Fruit fly (Drosophila melanogaster) whole organism, embryonic: ENCODE results near the gene Torsin.
A peak's percentile ranks its signal among the peaks of the same experiment; 100 is the strongest.

Source experiments
- CG10366 ChIP-seq: fragments of 200-800 bp; sonication (Bioruptor generic); IDR thresholded peaks from 2 replicates; pipeline ENCODE4 v1.3.6; 2022; ENCODE audit warnings: missing biosample characterization, missing genetic modification characterization
- CG10565 ChIP-seq: fragments of 200-800 bp; sonication (Bioruptor generic); optimal IDR thresholded peaks from 3 replicates; lab custom pipeline; 2016; ENCODE audit warnings: missing biosample characterization, mild to moderate bottlenecking, missing genetic modification characterization
- CG11247 ChIP-seq: fragments of 200-800 bp; sonication (Bioruptor generic); IDR thresholded peaks from 2 replicates; pipeline ENCODE4 v1.3.6; 2022; ENCODE audit warnings: missing biosample characterization, missing genetic modification characterization
- CG12071 ChIP-seq: fragments of 200-800 bp; sonication (Bioruptor generic); optimal IDR thresholded peaks from 3 replicates; lab custom pipeline; 2018; ENCODE audit warnings: missing biosample characterization, mild to moderate bottlenecking, missing genetic modification characterization
- CG1233 ChIP-seq: fragments of 200-800 bp; sonication (Bioruptor generic); optimal IDR thresholded peaks from 4 replicates; lab custom pipeline; 2018; ENCODE audit warnings: missing biosample characterization, mild to moderate bottlenecking, missing genetic modification characterization
- CG12659 ChIP-seq: fragments of 200-800 bp; sonication (Bioruptor generic); optimal IDR thresholded peaks from 3 replicates; lab custom pipeline; 2017; ENCODE audit warnings: mild to moderate bottlenecking, missing biosample characterization, missing genetic modification reagents, missing genetic modification characterization
- CG16813 ChIP-seq: fragments of 200-800 bp; sonication (Bioruptor generic); IDR thresholded peaks from 3 replicates; pipeline ENCODE4 v1.3.6; 2022; ENCODE audit warnings: missing biosample characterization, missing genetic modification characterization; ENCODE audit not compliant: partially characterized antibody
- CG17912 ChIP-seq: fragments of 200-800 bp; sonication (Bioruptor generic); optimal IDR thresholded peaks from 2 replicates; lab custom pipeline; 2018; ENCODE audit warnings: missing biosample characterization, mild to moderate bottlenecking, missing genetic modification characterization
- CG1792 ChIP-seq: fragments of 200-800 bp; sonication (Bioruptor generic); optimal IDR thresholded peaks from 2 replicates; lab custom pipeline; 2016; ENCODE audit warnings: missing biosample characterization, missing genetic modification characterization
- CG31365 ChIP-seq: fragments of 200-800 bp; sonication (Bioruptor generic); optimal IDR thresholded peaks from 2 replicates; lab custom pipeline; 2018; ENCODE audit warnings: missing biosample characterization, mild to moderate bottlenecking, missing genetic modification characterization
- CG4360 ChIP-seq: fragments of 200-800 bp; sonication (Bioruptor generic); IDR thresholded peaks from 2 replicates; pipeline ENCODE4 v1.3.6; 2022; ENCODE audit warnings: missing biosample characterization, missing genetic modification characterization
- CG4730 ChIP-seq: fragments of 200-800 bp; sonication (Bioruptor generic); IDR thresholded peaks from 2 replicates; pipeline ENCODE4 v1.3.6; 2022; ENCODE audit warnings: missing biosample characterization, missing genetic modification characterization
- CG6175 ChIP-seq: fragments of 200-800 bp; sonication (Bioruptor generic); IDR thresholded peaks from 3 replicates; pipeline ENCODE4 v1.3.6; 2022; ENCODE audit warnings: missing biosample characterization, missing genetic modification characterization
- CG8281 ChIP-seq: fragments of 200-800 bp; sonication (Bioruptor generic); optimal IDR thresholded peaks from 2 replicates; lab custom pipeline; 2018; ENCODE audit warnings: missing biosample characterization, mild to moderate bottlenecking, missing genetic modification characterization, moderate library complexity
- Chrac-16 ChIP-seq: fragments of 200-800 bp; sonication (Bioruptor generic); optimal IDR thresholded peaks from 3 replicates; lab custom pipeline; 2016; ENCODE audit warnings: missing biosample characterization, missing genetic modification characterization
- D19A ChIP-seq: fragments of 200-800 bp; optimal IDR thresholded peaks from 3 replicates; lab custom pipeline; 2019; ENCODE audit warnings: missing biosample characterization, mild to moderate bottlenecking, missing genetic modification characterization, moderate library complexity
- Deaf1 ChIP-seq: fragments of 200-800 bp; optimal IDR thresholded peaks from 3 replicates; lab custom pipeline; 2019; ENCODE audit warnings: missing biosample characterization, mild to moderate bottlenecking, missing genetic modification characterization, moderate library complexity
- HLH4C ChIP-seq: fragments of 200-800 bp; sonication (Bioruptor generic); IDR thresholded peaks from 3 replicates; pipeline ENCODE4 v1.3.6; 2022; ENCODE audit warnings: missing biosample characterization, missing genetic modification characterization; ENCODE audit not compliant: partially characterized antibody
- HmgD ChIP-seq: fragments of 200-800 bp; sonication (Bioruptor generic); optimal IDR thresholded peaks from 3 replicates; lab custom pipeline; 2016; ENCODE audit warnings: missing biosample characterization, missing genetic modification characterization
- Kr ChIP-seq: fragments of 200-800 bp; sonication (Bioruptor generic); optimal IDR thresholded peaks from 2 replicates; lab custom pipeline; 2017; ENCODE audit warnings: missing biosample characterization, mild to moderate bottlenecking, missing genetic modification characterization
- NK7.1 ChIP-seq: fragments of 200-800 bp; sonication (Bioruptor generic); optimal IDR thresholded peaks from 3 replicates; lab custom pipeline; 2016; ENCODE audit warnings: missing biosample characterization, missing genetic modification characterization
- Optix ChIP-seq: fragments of 200-800 bp; sonication (Bioruptor generic); IDR thresholded peaks from 3 replicates; pipeline ENCODE4 v1.3.6; 2022; ENCODE audit warnings: missing biosample characterization, missing genetic modification characterization
- Rx ChIP-seq: fragments of 200-800 bp; sonication (Bioruptor generic); IDR thresholded peaks from 2 replicates; pipeline ENCODE4 v1.3.6; 2022; ENCODE audit warnings: missing biosample characterization, missing genetic modification characterization
- Xbp1 ChIP-seq: fragments of 200-800 bp; sonication (Bioruptor generic); optimal IDR thresholded peaks from 3 replicates; lab custom pipeline; 2016; ENCODE audit warnings: missing biosample characterization, mild to moderate bottlenecking, missing genetic modification characterization
- bab2 ChIP-seq: fragments of 200-800 bp; sonication (Bioruptor generic); optimal IDR thresholded peaks from 2 replicates; lab custom pipeline; 2016; ENCODE audit warnings: missing biosample characterization, missing genetic modification characterization
- br ChIP-seq: fragments of >200 bp; optimal IDR thresholded peaks from 2 replicates; lab custom pipeline; 2017
- cas ChIP-seq: fragments of 200-800 bp; sonication (Bioruptor generic); IDR thresholded peaks from 2 replicates; pipeline ENCODE4 v1.3.6; 2022; ENCODE audit warnings: missing biosample characterization, missing genetic modification characterization
- caup ChIP-seq: fragments of 200-800 bp; sonication (Bioruptor generic); optimal IDR thresholded peaks from 3 replicates; lab custom pipeline; 2017; ENCODE audit warnings: missing biosample characterization, mild to moderate bottlenecking, missing genetic modification characterization, moderate library complexity; ENCODE audit not compliant: severe bottlenecking
- chm ChIP-seq: fragments of 200-800 bp; sonication (Bioruptor generic); IDR thresholded peaks from 2 replicates; pipeline ENCODE4 v1.3.6; 2022; ENCODE audit warnings: missing biosample characterization, missing genetic modification characterization
- fd96Cb ChIP-seq: fragments of 200-800 bp; sonication (Bioruptor generic); optimal IDR thresholded peaks from 2 replicates; lab custom pipeline; 2018; ENCODE audit warnings: missing biosample characterization, mild to moderate bottlenecking, missing genetic modification characterization, moderate library complexity
- gro ChIP-seq: fragments of 200-800 bp; sonication (Bioruptor generic); optimal IDR thresholded peaks from 2 replicates; lab custom pipeline; 2016; ENCODE audit warnings: missing biosample characterization, missing genetic modification characterization
- gsb-n ChIP-seq: fragments of 200-800 bp; sonication (Bioruptor generic); optimal IDR thresholded peaks from 3 replicates; lab custom pipeline; 2018; ENCODE audit warnings: missing biosample characterization, mild to moderate bottlenecking, missing genetic modification characterization
- kay ChIP-seq: fragments of 200-800 bp; sonication (Bioruptor generic); optimal IDR thresholded peaks from 2 replicates; lab custom pipeline; 2016; ENCODE audit warnings: missing biosample characterization, missing genetic modification characterization
- mld ChIP-seq: fragments of 200-800 bp; sonication (Bioruptor generic); IDR thresholded peaks from 3 replicates; pipeline ENCODE4 v1.3.6; 2022; ENCODE audit warnings: missing biosample characterization, missing genetic modification characterization; ENCODE audit not compliant: partially characterized antibody
- pita ChIP-seq: fragments of 200-800 bp; sonication (Bioruptor generic); optimal IDR thresholded peaks from 2 replicates; lab custom pipeline; 2017; ENCODE audit warnings: missing biosample characterization, mild to moderate bottlenecking, missing genetic modification characterization
- salm ChIP-seq: fragments of 200-800 bp; sonication (Bioruptor generic); optimal IDR thresholded peaks from 2 replicates; lab custom pipeline; 2018; ENCODE audit warnings: missing biosample characterization, mild to moderate bottlenecking, missing genetic modification characterization
- so ChIP-seq: fragments of 200-800 bp; sonication (Bioruptor generic); IDR thresholded peaks from 3 replicates; pipeline ENCODE4 v1.3.6; 2022; ENCODE audit warnings: missing biosample characterization, missing genetic modification characterization
- tgo ChIP-seq: fragments of 200-800 bp; sonication (Bioruptor generic); IDR thresholded peaks from 3 replicates; pipeline ENCODE4 v1.3.6; 2022; ENCODE audit warnings: missing biosample characterization, missing genetic modification characterization
- trem ChIP-seq: fragments of 200-800 bp; optimal IDR thresholded peaks from 3 replicates; lab custom pipeline; 2019; ENCODE audit warnings: missing biosample characterization, mild to moderate bottlenecking, missing genetic modification characterization, moderate library complexity
- tx ChIP-seq: fragments of 200-800 bp; sonication (Bioruptor generic); optimal IDR thresholded peaks from 2 replicates; lab custom pipeline; 2016; ENCODE audit warnings: missing biosample characterization, missing genetic modification characterization
- wdn ChIP-seq: fragments of 200-800 bp; sonication (Bioruptor generic); IDR thresholded peaks from 2 replicates; pipeline ENCODE4 v1.3.6; 2022; ENCODE audit warnings: missing biosample characterization, missing genetic modification characterization

Gene Torsin

dm6 chrX:4679813-4680381 lies 30.1 kb upstream of the Torsin start (continued):
- TF ChIP-seq CG8281: no peak
- TF ChIP-seq HmgD (GFP tag; lab: Kevin White, UChicago): no peak
- TF ChIP-seq HLH4C (GFP tag; lab: Robert Waterston, UW): no peak
- no peak for TF ChIP-seq Deaf1 (tag; lab: Kevin White, UChicago)
- TF ChIP-seq fd96Cb (tag; lab: Kevin White, UChicago): peak; percentile 60
- TF ChIP-seq D19A (tag; lab: Kevin White, UChicago): peak; percentile 13
- TF ChIP-seq CG12659: peak; percentile 27
- TF ChIP-seq CG16813: no peak
- TF ChIP-seq caup (GFP tag; lab: Kevin White, UChicago): peak; percentile 59
- TF ChIP-seq CG10565: no peak
- TF ChIP-seq cas (GFP tag; lab: Robert Waterston, UW): no peak
- no peak for TF ChIP-seq CG17912 (GFP tag; lab: Kevin White, UChicago)
- TF ChIP-seq Optix (GFP tag; lab: Robert Waterston, UW): no peak
- peak; percentile 33 for TF ChIP-seq salm (tag; lab: Kevin White, UChicago)
- TF ChIP-seq gro: peak; percentile 24
- peak; percentile 20 for TF ChIP-seq tx (GFP tag; lab: Kevin White, UChicago)
- TF ChIP-seq so: no peak
- peak; percentile 65 for TF ChIP-seq Xbp1 (GFP tag; lab: Kevin White, UChicago)
- TF ChIP-seq NK7.1 (GFP tag; lab: Kevin White, UChicago): no peak
- TF ChIP-seq gsb-n (tag; lab: Kevin White, UChicago): no peak
- TF ChIP-seq Kr (GFP tag; lab: Kevin White, UChicago): no peak
- no peak for TF ChIP-seq Rx
- no peak for TF ChIP-seq CG6175 (GFP tag; lab: Robert Waterston, UW)
- no peak for TF ChIP-seq chm (GFP tag; lab: Robert Waterston, UW)
- peak; percentile 50 for TF ChIP-seq CG10366 (GFP tag; lab: Robert Waterston, UW)
- TF ChIP-seq CG11247 (GFP tag; lab: Robert Waterston, UW): no peak
- peak; percentile 45 for TF ChIP-seq bab2 (GFP tag; lab: Kevin White, UChicago)
- TF ChIP-seq tgo (GFP tag; lab: Robert Waterston, UW): peak; percentile 51; the same call in 2 of the 3 replicates
- no peak for TF ChIP-seq kay
- no peak for TF ChIP-seq CG1792 (GFP tag; lab: Kevin White, UChicago)
- 0 out of 2 replicates have a peak, but pooled peaks have one; percentile 19 for TF ChIP-seq CG4730
- TF ChIP-seq trem (tag; lab: Kevin White, UChicago): no peak
- no peak for TF ChIP-seq mld
- TF ChIP-seq wdn (GFP tag; lab: Robert Waterston, UW): peak; percentile 33; the same call in 1 of the 2 replicates
- peak; percentile 59 for TF ChIP-seq Chrac-16 (GFP tag; lab: Kevin White, UChicago)
- TF ChIP-seq br (lab: Kevin White, UChicago): no peak
- no peak for TF ChIP-seq CG4360 (GFP tag; lab: Robert Waterston, UW)
- peak; percentile 17 for TF ChIP-seq CG12071
- TF ChIP-seq CG1233: peak; percentile 10
- TF ChIP-seq CG31365: no peak
- no peak for TF ChIP-seq pita (GFP tag; lab: Kevin White, UChicago)
